Worm (Caenorhabditis elegans): ENCODE data around the gene E01G6.2.

DNA sequence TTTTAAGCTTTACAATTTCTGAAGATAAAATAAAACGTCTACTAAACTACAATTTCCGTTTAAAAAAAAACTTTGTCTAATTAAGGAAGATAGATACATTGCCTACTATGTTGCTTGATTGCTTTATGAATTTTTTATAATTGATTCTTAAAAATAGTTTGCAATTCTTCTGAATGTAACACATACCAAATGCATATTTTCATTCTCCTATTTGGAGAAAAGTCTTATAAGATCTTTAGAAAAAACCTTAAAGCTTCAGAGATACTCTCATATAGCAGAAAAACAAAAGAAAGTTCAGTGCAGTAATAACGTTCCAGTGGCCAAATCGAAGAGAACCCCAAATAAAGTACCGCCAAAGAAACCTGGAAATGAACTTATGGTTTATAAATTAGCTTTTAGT lies 50.1 kb downstream of the E01G6.2 start, which contains the start of gene phf-32:
- TF ChIP-seq nhr-11 (tag; optimal IDR thresholded peaks at IDR 0.05) (no peak), ceh-30 (tag; optimal IDR thresholded peaks at IDR 0.05) (no peak), pha-4 (tag; optimal IDR thresholded peaks at IDR 0.05) (no peak), elt-2 (tag; optimal IDR thresholded peaks at IDR 0.05) (no peak), ama-1 (optimal IDR thresholded peaks at IDR 0.05) (no peak), madf-2 (tag; optimal IDR thresholded peaks at IDR 0.05) (no peak), npax-4 (tag; optimal IDR thresholded peaks at IDR 0.05) (no peak), lin-11 (tag; optimal IDR thresholded peaks at IDR 0.05) (no peak), hlh-8 (tag; optimal IDR thresholded peaks at IDR 0.05) (no peak), sdc-2 (tag; optimal IDR thresholded peaks at IDR 0.05) (no peak), ceh-14 (tag; optimal IDR thresholded peaks at IDR 0.05) (no peak)
